Worm (Caenorhabditis elegans) whole organism, late embryonic: ENCODE data around the gene F07E5.13.
"Not testable (repeated sequence)": the region's sequence is repeated elsewhere in the genome, so short reads cannot be mapped to it uniquely, and the experiment has no call there.

Source experiments
- C08G9.2 ChIP-seq: sonication (generic microtip); optimal IDR thresholded peaks from 2 replicates; lab custom pipeline; 2016; ENCODE audit warnings: mild to moderate bottlenecking, missing genetic modification characterization, moderate library complexity, missing compliant biosample characterization
- K09A11.1 ChIP-seq: sonication (generic microtip); optimal IDR thresholded peaks from 2 replicates; lab custom pipeline; 2017; ENCODE audit warnings: antibody characterized with exemption, mild to moderate bottlenecking, missing genetic modification characterization, missing compliant biosample characterization; ENCODE audit not compliant: insufficient read depth
- ceh-14 ChIP-seq: sonication (generic microtip); optimal IDR thresholded peaks from 2 replicates; lab custom pipeline; 2016; ENCODE audit warnings: missing genotype, missing genetic modification characterization, missing compliant biosample characterization
- ceh-19 ChIP-seq: fragments of 200-800 bp; sonication (Bioruptor generic); optimal IDR thresholded peaks from 2 replicates; lab custom pipeline; 2018; ENCODE audit warnings: mild to moderate bottlenecking, missing genetic modification characterization, missing compliant biosample characterization
- ceh-22 ChIP-seq: sonication (generic microtip); optimal IDR thresholded peaks from 2 replicates; lab custom pipeline; 2017; ENCODE audit warnings: missing biosample characterization, missing genetic modification characterization
- ceh-34 ChIP-seq: sonication (generic microtip); optimal IDR thresholded peaks from 2 replicates; lab custom pipeline; 2016; ENCODE audit warnings: mild to moderate bottlenecking, missing genetic modification characterization, missing compliant biosample characterization
- ceh-45 ChIP-seq: fragments of 200-800 bp; sonication (Bioruptor generic); IDR thresholded peaks from 2 replicates; pipeline ENCODE4 v1.3.6; 2022; ENCODE audit warnings: missing genetic modification reagents, missing genetic modification characterization, missing compliant biosample characterization
- dmd-4 ChIP-seq: sonication (generic microtip); optimal IDR thresholded peaks from 2 replicates; lab custom pipeline; 2016; ENCODE audit warnings: borderline replicate concordance, missing genetic modification characterization, missing compliant biosample characterization
- dve-1 ChIP-seq: sonication (generic microtip); optimal IDR thresholded peaks from 2 replicates; lab custom pipeline; 2017; ENCODE audit warnings: antibody characterized with exemption, mild to moderate bottlenecking, missing genetic modification characterization, missing compliant biosample characterization
- elt-4 ChIP-seq: sonication (generic microtip); optimal IDR thresholded peaks from 2 replicates; lab custom pipeline; 2016; ENCODE audit warnings: missing genetic modification characterization, missing compliant biosample characterization
- ets-4 ChIP-seq: sonication (generic microtip); optimal IDR thresholded peaks from 2 replicates; lab custom pipeline; 2016; ENCODE audit warnings: missing genetic modification characterization, missing compliant biosample characterization
- eyg-1 ChIP-seq: sonication (generic microtip); optimal IDR thresholded peaks from 2 replicates; lab custom pipeline; 2016; ENCODE audit warnings: missing genotype, missing genetic modification characterization, missing compliant biosample characterization
- fkh-10 ChIP-seq: fragments of 150-350 bp; optimal IDR thresholded peaks from 2 replicates; lab custom pipeline; 2014; ENCODE audit warnings: missing biosample characterization, missing genetic modification reagents, missing genetic modification characterization
- gmeb-2 ChIP-seq: sonication (generic microtip); optimal IDR thresholded peaks from 2 replicates; lab custom pipeline; 2016; ENCODE audit warnings: missing genetic modification characterization, inconsistent platforms, missing compliant biosample characterization
- hlh-13 ChIP-seq: fragments of 200-800 bp; sonication (Bioruptor generic); optimal IDR thresholded peaks from 2 replicates; lab custom pipeline; 2018; ENCODE audit warnings: mild to moderate bottlenecking, missing genetic modification characterization, missing compliant biosample characterization
- hlh-15 ChIP-seq: sonication (generic microtip); optimal IDR thresholded peaks from 2 replicates; lab custom pipeline; 2016; ENCODE audit warnings: missing genetic modification characterization, missing compliant biosample characterization
- hlh-6 ChIP-seq: sonication (generic microtip); optimal IDR thresholded peaks from 2 replicates; lab custom pipeline; 2016; ENCODE audit warnings: missing genotype, missing genetic modification characterization, missing compliant biosample characterization
- hlh-8 ChIP-seq: sonication (generic microtip); optimal IDR thresholded peaks from 2 replicates; lab custom pipeline; 2016; ENCODE audit warnings: missing genotype, missing genetic modification characterization, missing compliant biosample characterization
- lim-6 ChIP-seq: sonication (generic microtip); optimal IDR thresholded peaks from 2 replicates; lab custom pipeline; 2016; ENCODE audit warnings: missing genetic modification characterization, missing compliant biosample characterization
- lin-11 ChIP-seq: fragments of 200-800 bp; sonication (Bioruptor generic); optimal IDR thresholded peaks from 2 replicates; lab custom pipeline; 2018; ENCODE audit warnings: mild to moderate bottlenecking, missing genetic modification characterization, missing compliant biosample characterization
- mec-3 ChIP-seq: sonication (generic microtip); optimal IDR thresholded peaks from 2 replicates; lab custom pipeline; 2016; ENCODE audit warnings: borderline replicate concordance, missing genetic modification characterization, missing compliant biosample characterization
- nhr-232 ChIP-seq: sonication (generic microtip); optimal IDR thresholded peaks from 2 replicates; lab custom pipeline; 2016; ENCODE audit warnings: missing genetic modification characterization, missing compliant biosample characterization
- npax-4 ChIP-seq: sonication (generic microtip); optimal IDR thresholded peaks from 2 replicates; lab custom pipeline; 2016; ENCODE audit warnings: missing genetic modification characterization, missing compliant biosample characterization
- odd-2 ChIP-seq: sonication (generic microtip); optimal IDR thresholded peaks from 2 replicates; lab custom pipeline; 2017; ENCODE audit warnings: antibody characterized with exemption, mild to moderate bottlenecking, missing genetic modification characterization, missing compliant biosample characterization
- pat-9 ChIP-seq: fragments of 200-800 bp; sonication (Bioruptor generic); optimal IDR thresholded peaks from 2 replicates; lab custom pipeline; 2018; ENCODE audit warnings: mild to moderate bottlenecking, missing genetic modification characterization, moderate library complexity, missing compliant biosample characterization
- rnt-1 ChIP-seq: sonication (generic microtip); optimal IDR thresholded peaks from 2 replicates; lab custom pipeline; 2016; ENCODE audit warnings: missing genetic modification characterization, missing compliant biosample characterization
- sox-2 ChIP-seq: fragments of 200-800 bp; sonication (Bioruptor generic); IDR thresholded peaks from 2 replicates; pipeline ENCODE4 v1.3.6; 2022; ENCODE audit warnings: missing genetic modification reagents, missing genetic modification characterization, missing compliant biosample characterization
- sox-4 ChIP-seq: sonication (generic microtip); optimal IDR thresholded peaks from 2 replicates; lab custom pipeline; 2017; ENCODE audit warnings: mild to moderate bottlenecking, missing genetic modification characterization, inconsistent platforms, missing compliant biosample characterization
- tbx-2 ChIP-seq: sonication (generic microtip); optimal IDR thresholded peaks from 2 replicates; lab custom pipeline; 2016; ENCODE audit warnings: missing genetic modification characterization, missing compliant biosample characterization
- ttx-3 ChIP-seq: sonication (generic microtip); optimal IDR thresholded peaks from 2 replicates; lab custom pipeline; 2016; ENCODE audit warnings: missing genetic modification reagents, missing genetic modification characterization, missing compliant biosample characterization
- unc-55 ChIP-seq: sonication (generic microtip); optimal IDR thresholded peaks from 2 replicates; lab custom pipeline; 2017; ENCODE audit warnings: missing biosample characterization, missing genetic modification reagents, missing genetic modification characterization
- ztf-16 ChIP-seq: sonication (generic microtip); optimal IDR thresholded peaks from 2 replicates; lab custom pipeline; 2017; ENCODE audit warnings: missing genetic modification characterization, missing compliant biosample characterization

The F07E5.13 gene

DNA sequence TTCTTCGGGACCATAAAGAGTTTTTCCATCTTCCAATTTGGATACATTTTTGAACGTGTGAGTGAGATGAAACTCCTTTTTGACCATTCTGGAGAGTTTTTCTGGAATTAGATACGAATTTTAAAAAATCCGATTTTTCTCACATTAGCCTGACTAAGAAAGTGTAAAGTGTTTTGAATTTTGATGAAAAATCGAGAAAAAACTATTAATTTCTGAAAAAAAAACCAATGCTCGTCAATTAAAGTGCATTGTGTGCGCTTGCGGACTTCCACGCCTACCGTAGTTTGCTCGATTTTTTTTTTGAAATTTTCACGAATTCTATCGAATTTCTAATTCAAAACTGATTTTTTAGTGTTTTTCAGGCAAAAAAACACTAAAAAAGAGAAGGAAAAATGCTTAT, 35.2 kb downstream of the F07E5.13 start, which contains the start of gene bath-1:
bath-1 (minus strand) TSS at position 101 of the 400 bp plus-strand sequence.
- TF ChIP-seq ceh-22 (no peak), nhr-232 (tag; lab: Kevin White, UChicago) (no peak), fkh-10 (no peak), odd-2 (tag; lab: Kevin White, UChicago) (no peak), dmd-4 (no peak), ceh-34 (tag; lab: Kevin White, UChicago) (no peak), hlh-6 (tag; lab: Kevin White, UChicago) (no peak), ceh-14 (tag; lab: Kevin White, UChicago) (no peak), elt-4 (no peak), unc-55 (GFP tag; lab: Kevin White, UChicago) (no peak), ttx-3 (tag; lab: Kevin White, UChicago) (no peak), eyg-1 (tag; lab: Kevin White, UChicago) (no peak), ets-4 (tag; lab: Kevin White, UChicago) (no peak), pat-9 (no peak), dve-1 (tag; lab: Kevin White, UChicago) (no peak), hlh-8 (tag; lab: Kevin White, UChicago) (no peak), K09A11.1 (tag; lab: Kevin White, UChicago) (no peak), C08G9.2 (tag; lab: Kevin White, UChicago) (no peak), sox-2 (GFP tag; lab: Robert Waterston, UW) (no peak)

DNA sequence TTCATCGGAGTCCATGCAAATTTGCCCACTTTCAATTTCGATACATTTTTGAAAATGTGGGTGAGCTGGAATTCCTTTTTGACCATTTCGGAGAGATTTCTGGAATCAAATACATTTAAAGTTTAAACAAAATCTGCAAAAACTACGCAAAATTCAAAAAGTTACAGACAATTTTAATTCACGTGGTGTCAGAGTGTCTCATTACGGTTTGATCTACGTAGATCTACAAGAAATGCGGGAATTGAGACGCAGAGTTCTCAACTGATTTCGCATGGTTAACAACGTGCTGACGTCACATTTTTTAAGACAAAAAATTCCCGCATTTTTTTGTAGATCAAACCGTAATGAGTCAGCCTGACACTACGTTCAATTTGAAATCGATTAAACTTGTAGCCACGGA, 37.4 kb downstream of the F07E5.13 start, which contains the start of gene bath-21:
bath-21 (minus strand) TSS at position 101 of the 400 bp plus-strand sequence.
- TF ChIP-seq mec-3 (tag; lab: Kevin White, UChicago) = no peak
- TF ChIP-seq, all 69 proteins: peak for 0

DNA sequence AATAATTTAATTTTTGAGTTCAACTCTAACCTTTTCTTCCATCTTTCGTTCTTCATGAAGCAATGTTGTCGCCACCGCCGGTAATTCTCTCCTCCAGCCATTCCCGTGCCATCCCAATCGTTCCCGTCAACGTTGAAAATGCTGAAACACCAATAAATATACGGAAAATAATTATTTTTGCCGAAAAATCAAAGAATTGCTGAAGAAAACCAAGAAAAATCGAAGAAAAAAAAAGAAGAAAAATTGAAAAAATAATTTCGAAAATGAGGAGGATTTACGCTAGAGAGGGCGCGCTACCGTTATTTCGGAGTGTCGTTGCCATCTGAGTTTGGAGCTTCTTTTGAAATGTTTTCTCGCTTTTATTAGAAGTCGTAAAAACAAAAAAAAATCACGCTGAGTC, 40.4 kb downstream of the F07E5.13 start, which contains the start of gene cya-2:
cya-2 (minus strand) TSS at position 101 of the 400 bp plus-strand sequence.
- not testable (repeated sequence) for TF ChIP-seq K09A11.1 (tag; lab: Kevin White, UChicago); ceh-22; dmd-4

DNA sequence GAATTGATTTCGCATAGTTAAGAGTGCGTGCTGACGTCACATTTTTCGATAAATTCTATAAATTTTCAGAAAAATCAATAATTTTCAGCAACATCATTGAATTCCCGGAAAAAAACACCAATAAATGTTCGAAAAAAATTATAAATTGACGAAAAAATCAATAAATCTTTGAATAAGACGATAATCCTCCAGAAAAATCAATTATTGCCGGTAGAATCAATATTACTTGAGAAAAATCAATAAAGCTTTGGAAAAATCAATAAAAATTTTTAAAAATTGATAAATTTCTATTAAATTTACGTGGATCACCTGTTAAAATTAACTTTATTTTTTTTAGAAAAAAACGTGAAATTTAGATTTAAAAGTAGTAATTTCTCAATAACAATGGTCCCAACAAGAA, 50.0 kb downstream of the F07E5.13 start:
- no peak for TF ChIP-seq ceh-45 (GFP tag; lab: Robert Waterston, UW)
- no peak for TF ChIP-seq ceh-22
- TF ChIP-seq ets-4 (tag; lab: Kevin White, UChicago) = no peak
- TF ChIP-seq sox-4 (tag; lab: Kevin White, UChicago) = no peak
- no peak for TF ChIP-seq hlh-13 (GFP tag; lab: Kevin White, UChicago)
- no peak for TF ChIP-seq ceh-19 (GFP tag; lab: Kevin White, UChicago)
- no peak for TF ChIP-seq lin-11 (tag; lab: Kevin White, UChicago)
- no peak for TF ChIP-seq eyg-1 (tag; lab: Kevin White, UChicago)

DNA sequence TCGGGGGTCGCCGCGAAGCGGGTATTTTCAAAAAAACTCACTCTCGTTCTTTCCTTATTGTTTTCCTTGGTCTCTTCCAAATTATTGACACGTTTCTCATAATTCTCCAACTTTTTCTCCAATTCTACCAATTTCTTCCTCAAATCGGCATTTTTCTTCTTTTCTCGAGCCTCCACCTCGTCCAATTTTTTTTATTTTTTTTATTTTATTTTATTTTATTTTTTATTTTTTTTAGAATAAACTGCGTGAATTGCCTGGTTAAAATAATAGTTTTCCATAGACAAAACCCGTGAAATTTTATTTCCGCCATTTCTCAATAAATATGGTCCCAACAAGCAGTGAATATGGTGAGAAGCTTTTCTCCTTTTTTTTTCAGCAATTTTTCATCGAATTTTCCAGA, 51.2 kb downstream of the F07E5.13 start, which contains the start of gene F59H6.15:
F59H6.15 (plus strand) TSS at position 301 of the 400 bp plus-strand sequence.
- no peak for TF ChIP-seq rnt-1
- no peak for TF ChIP-seq gmeb-2 (tag; lab: Kevin White, UChicago)
- TF ChIP-seq dve-1 (tag; lab: Kevin White, UChicago) = no peak

DNA sequence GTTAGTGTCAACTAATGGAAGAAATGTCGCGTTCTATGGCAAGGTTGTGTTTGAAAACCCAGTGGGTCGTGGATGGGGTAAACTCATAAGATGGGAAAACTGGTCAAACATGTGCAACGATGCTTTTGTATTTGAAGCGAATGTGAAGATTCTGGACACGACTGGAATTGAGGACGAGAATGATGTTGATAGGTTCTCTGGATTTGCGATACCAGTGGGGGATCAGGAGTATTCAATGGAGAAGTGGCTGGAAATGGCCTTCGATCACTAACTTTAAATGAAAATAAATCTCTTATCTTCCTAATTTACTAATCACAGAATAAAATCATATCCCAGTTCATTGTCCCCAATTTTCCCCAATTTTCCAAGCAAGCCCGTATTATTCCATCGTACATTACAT, 52.7 kb downstream of the F07E5.13 start:
- TF ChIP-seq dmd-4 (no peak), npax-4 (no peak), ztf-16 (no peak), ets-4 (tag; lab: Kevin White, UChicago) (no peak), hlh-15 (tag; lab: Kevin White, UChicago) (no peak), eyg-1 (tag; lab: Kevin White, UChicago) (no peak), tbx-2 (tag; lab: Kevin White, UChicago) (no peak), lim-6 (tag; lab: Kevin White, UChicago) (no peak), fkh-10 (no peak)
